Fruit fly (Drosophila melanogaster): ENCODE measurements around the gene mex1.

DNA sequence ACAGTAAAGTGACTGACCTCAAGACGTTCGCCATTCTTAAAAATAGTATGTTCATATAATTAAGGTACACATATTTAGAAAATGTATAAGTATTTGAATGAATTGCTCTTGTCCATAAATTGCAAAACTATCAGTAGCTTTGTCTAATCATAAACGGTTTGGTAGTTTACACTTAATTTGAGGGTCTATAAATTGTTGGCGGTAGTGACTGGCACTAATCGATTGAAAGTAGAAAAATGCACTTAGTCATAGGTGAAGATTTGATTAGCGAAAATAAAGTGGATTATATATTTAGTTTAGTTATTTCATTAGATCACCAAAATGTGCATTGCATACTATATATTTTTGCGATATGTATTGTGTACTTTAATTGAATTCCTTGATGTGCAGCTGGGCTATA, 5.7 kb downstream of the mex1 start:
- no peak for TF ChIP-seq CG15710 (tag; optimal IDR thresholded peaks at IDR 0.05)
- no peak for TF ChIP-seq CG32121 (GFP tag; IDR thresholded peaks at IDR 0.05)
- TF ChIP-seq fd96Ca (GFP tag; IDR thresholded peaks at IDR 0.05), result no peak
- TF ChIP-seq Pif1A (GFP tag; optimal IDR thresholded peaks at IDR 0.05), result no peak
- no peak for TF ChIP-seq Snoo (tag; optimal IDR thresholded peaks at IDR 0.05)
- TF ChIP-seq Ets98B (GFP tag; IDR thresholded peaks at IDR 0.05), result no peak
- TF ChIP-seq CG34367 (tag; optimal IDR thresholded peaks at IDR 0.05), result no peak
- no peak for TF ChIP-seq gl (tag; optimal IDR thresholded peaks at IDR 0.05)

All from whole organism, pupa.